Worm (Caenorhabditis elegans) whole organism, L1 larva: Measurements from ENCODE around the gene clec-175.

Experiments used
- C16A3.4 ChIP-seq: fragments of 150-350 bp; optimal IDR thresholded peaks from 2 replicates; lab custom pipeline; 2014; ENCODE audit warnings: missing biosample characterization, missing genetic modification characterization
- C34B4.2 ChIP-seq: sonication (generic microtip); optimal IDR thresholded peaks from 2 replicates; lab custom pipeline; 2017; ENCODE audit warnings: mild to moderate bottlenecking, missing genetic modification characterization, missing compliant biosample characterization
- aha-1 ChIP-seq: fragments of 150-350 bp; optimal IDR thresholded peaks from 2 replicates; lab custom pipeline; 2014; ENCODE audit warnings: missing biosample characterization, missing genetic modification characterization
- aly-2 ChIP-seq: fragments of 150-350 bp; optimal IDR thresholded peaks from 2 replicates; lab custom pipeline; 2014; ENCODE audit warnings: missing biosample characterization, missing genetic modification characterization
- blmp-1 ChIP-seq: fragments of 150-350 bp; optimal IDR thresholded peaks from 2 replicates; lab custom pipeline; 2014; ENCODE audit warnings: missing biosample characterization, missing genetic modification characterization
- ceh-82 ChIP-seq, 3 experiments: fragments of 150-350 bp in 1 of 3; sonication (generic microtip) in 2 of 3; optimal IDR thresholded peaks; 2 replicates each; lab custom pipeline; 2014 to 2017; ENCODE audit warnings: missing biosample characterization in 3 of 3, missing genetic modification characterization in 3 of 3
- ceh-88 ChIP-seq: fragments of 200-800 bp; sonication (Bioruptor generic); IDR thresholded peaks from 2 replicates; pipeline ENCODE4 v1.3.6; 2022; ENCODE audit warnings: missing genetic modification characterization, missing compliant biosample characterization
- ceh-90 ChIP-seq: sonication (generic microtip); optimal IDR thresholded peaks from 2 replicates; lab custom pipeline; 2016; ENCODE audit warnings: missing genetic modification characterization, missing compliant biosample characterization
- dpl-1 ChIP-seq, 3 experiments: fragments of 150-350 bp in 2 of 3; sonication (generic microtip) in 1 of 3; optimal IDR thresholded peaks; 2 replicates each; lab custom pipeline; 2014 to 2017; ENCODE audit warnings: missing biosample characterization in 3 of 3, missing genetic modification characterization in 3 of 3, missing genetic modification reagents in 3 of 3
- dsc-1 ChIP-seq: sonication (generic microtip); optimal IDR thresholded peaks from 2 replicates; lab custom pipeline; 2016; ENCODE audit warnings: mild to moderate bottlenecking, missing genetic modification characterization, missing compliant biosample characterization
- efl-1 ChIP-seq, 4 experiments: fragments of 150-350 bp; optimal IDR thresholded peaks in 3 of 4; peaks in 1 of 4; 1 replicate in 1 of 4; 2 replicates in 3 of 4; lab custom pipeline; 2014; ENCODE audit warnings: missing biosample characterization in 2 of 4, missing genetic modification characterization in 2 of 4, missing genetic modification reagents in 2 of 4
- elt-2 ChIP-seq: sonication (generic microtip); optimal IDR thresholded peaks from 2 replicates; lab custom pipeline; 2016; ENCODE audit warnings: missing genetic modification characterization, mild to moderate bottlenecking, inconsistent platforms, missing compliant biosample characterization, missing genetic modification reagents
- elt-3 ChIP-seq, 6 experiments: fragments of 150-350 bp in 1 of 6; sonication (generic microtip); optimal IDR thresholded peaks; 2 replicates each; lab custom pipeline; 2017 to 2018; ENCODE audit warnings: missing biosample characterization in 6 of 6, missing genetic modification characterization in 6 of 6, inconsistent platforms in 1 of 6
- fkh-10 ChIP-seq: sonication (generic microtip); optimal IDR thresholded peaks from 2 replicates; lab custom pipeline; 2017; ENCODE audit warnings: missing biosample characterization, missing genetic modification reagents, missing genetic modification characterization
- fkh-8 ChIP-seq: sonication (generic microtip); optimal IDR thresholded peaks from 2 replicates; lab custom pipeline; 2016; ENCODE audit warnings: mild to moderate bottlenecking, missing genetic modification characterization, missing compliant biosample characterization
- isw-1 ChIP-seq: fragments of 200-800 bp; sonication (Bioruptor generic); IDR thresholded peaks from 2 replicates; pipeline ENCODE4 v1.3.6; 2022; ENCODE audit warnings: missing genetic modification characterization, missing compliant biosample characterization
- lin-13 ChIP-seq: fragments of 150-350 bp; optimal IDR thresholded peaks from 2 replicates; lab custom pipeline; 2014; ENCODE audit warnings: missing biosample characterization, missing genetic modification reagents, missing genetic modification characterization
- lin-14 ChIP-seq: fragments of 200-800 bp; sonication (Bioruptor generic); optimal IDR thresholded peaks from 2 replicates; lab custom pipeline; 2018; ENCODE audit warnings: mild to moderate bottlenecking, missing genetic modification characterization, moderate library complexity, missing compliant biosample characterization
- lin-35 ChIP-seq, 2 experiments: fragments of 150-350 bp; optimal IDR thresholded peaks; 2 replicates each; lab custom pipeline; 2014; ENCODE audit warnings: missing biosample characterization in 2 of 2, missing genetic modification characterization in 2 of 2, missing genetic modification reagents in 2 of 2
- lsy-2 ChIP-seq, 2 experiments: fragments of 150-350 bp; optimal IDR thresholded peaks; 2 replicates each; lab custom pipeline; 2014; ENCODE audit warnings: missing biosample characterization in 2 of 2, missing genetic modification characterization in 2 of 2
- mab-9 ChIP-seq: fragments of 200-800 bp; sonication (Bioruptor generic); IDR thresholded peaks from 2 replicates; pipeline ENCODE4 v1.3.6; 2022; ENCODE audit warnings: missing genetic modification reagents, missing genetic modification characterization, missing compliant biosample characterization
- mdl-1 ChIP-seq, 2 experiments: fragments of 150-350 bp; optimal IDR thresholded peaks; 2 replicates each; lab custom pipeline; 2014 to 2017; ENCODE audit warnings: missing biosample characterization in 2 of 2, missing genetic modification characterization in 2 of 2, inconsistent platforms in 1 of 2
- mef-2 ChIP-seq: fragments of 150-350 bp; optimal IDR thresholded peaks from 2 replicates; lab custom pipeline; 2014; ENCODE audit warnings: missing biosample characterization, missing genetic modification characterization
- nhr-19 ChIP-seq: fragments of 200-800 bp; sonication (Bioruptor generic); conservative IDR thresholded peaks from 2 replicates; pipeline ENCODE4 v1.3.6; 2022; ENCODE audit warnings: missing genetic modification characterization, missing compliant biosample characterization
- nhr-20 ChIP-seq: sonication (generic microtip); optimal IDR thresholded peaks from 2 replicates; lab custom pipeline; 2016; ENCODE audit warnings: mild to moderate bottlenecking, missing genetic modification characterization, missing compliant biosample characterization
- nhr-47 ChIP-seq: sonication (generic microtip); optimal IDR thresholded peaks from 2 replicates; lab custom pipeline; 2016; ENCODE audit warnings: mild to moderate bottlenecking, missing genetic modification characterization, moderate library complexity, missing compliant biosample characterization
- nhr-71 ChIP-seq: sonication (generic microtip); optimal IDR thresholded peaks from 2 replicates; lab custom pipeline; 2016; ENCODE audit warnings: mild to moderate bottlenecking, missing genetic modification characterization, moderate library complexity, missing compliant biosample characterization
- nhr-84 ChIP-seq: sonication (generic microtip); optimal IDR thresholded peaks from 2 replicates; lab custom pipeline; 2017; ENCODE audit warnings: missing biosample characterization, missing genetic modification characterization
- nhr-85 ChIP-seq: sonication (generic microtip); peaks from one replicate; lab custom pipeline; 2016; ENCODE audit warnings: missing genetic modification characterization, inconsistent platforms, missing compliant biosample characterization
- rnt-1 ChIP-seq: sonication (generic microtip); optimal IDR thresholded peaks from 2 replicates; lab custom pipeline; 2016; ENCODE audit warnings: mild to moderate bottlenecking, missing genetic modification characterization, moderate library complexity, missing compliant biosample characterization
- snpc-4 ChIP-seq: fragments of 150-350 bp; optimal IDR thresholded peaks from 2 replicates; lab custom pipeline; 2014; ENCODE audit warnings: missing biosample characterization, missing genetic modification characterization
- snu-23 ChIP-seq: sonication (generic microtip); optimal IDR thresholded peaks from 2 replicates; lab custom pipeline; 2016; ENCODE audit warnings: missing genetic modification characterization, missing compliant biosample characterization
- sptf-1 ChIP-seq: fragments of 150-350 bp; optimal IDR thresholded peaks from 2 replicates; lab custom pipeline; 2014; ENCODE audit warnings: missing biosample characterization, missing genetic modification characterization
- swsn-7 ChIP-seq: sonication (generic microtip); optimal IDR thresholded peaks from 2 replicates; lab custom pipeline; 2016; ENCODE audit warnings: missing genetic modification characterization, missing compliant biosample characterization
- tbx-2 ChIP-seq: sonication (generic microtip); optimal IDR thresholded peaks from 2 replicates; lab custom pipeline; 2016; ENCODE audit warnings: missing genetic modification characterization, missing compliant biosample characterization
- unc-30 ChIP-seq: sonication (generic microtip); optimal IDR thresholded peaks from 2 replicates; lab custom pipeline; 2017; ENCODE audit warnings: missing biosample characterization, missing genetic modification characterization
- unc-86 ChIP-seq: sonication (generic microtip); optimal IDR thresholded peaks from 2 replicates; lab custom pipeline; 2016; ENCODE audit warnings: missing genetic modification characterization, missing compliant biosample characterization
- vab-15 ChIP-seq: sonication (generic microtip); optimal IDR thresholded peaks from 2 replicates; lab custom pipeline; 2017; ENCODE audit warnings: missing genotype, mild to moderate bottlenecking, missing genetic modification characterization, missing compliant biosample characterization
- zip-4 ChIP-seq: fragments of 200-800 bp; sonication (Bioruptor generic); optimal IDR thresholded peaks from 2 replicates; lab custom pipeline; 2018; ENCODE audit warnings: mild to moderate bottlenecking, missing genetic modification characterization, moderate library complexity, missing compliant biosample characterization
- ztf-11 ChIP-seq, 2 experiments: sonication (generic microtip); optimal IDR thresholded peaks; 2 replicates each; lab custom pipeline; 2016 to 2017; ENCODE audit warnings: missing genetic modification characterization in 2 of 2, missing biosample characterization in 1 of 2, missing compliant biosample characterization in 1 of 2

clec-175 gene

DNA sequence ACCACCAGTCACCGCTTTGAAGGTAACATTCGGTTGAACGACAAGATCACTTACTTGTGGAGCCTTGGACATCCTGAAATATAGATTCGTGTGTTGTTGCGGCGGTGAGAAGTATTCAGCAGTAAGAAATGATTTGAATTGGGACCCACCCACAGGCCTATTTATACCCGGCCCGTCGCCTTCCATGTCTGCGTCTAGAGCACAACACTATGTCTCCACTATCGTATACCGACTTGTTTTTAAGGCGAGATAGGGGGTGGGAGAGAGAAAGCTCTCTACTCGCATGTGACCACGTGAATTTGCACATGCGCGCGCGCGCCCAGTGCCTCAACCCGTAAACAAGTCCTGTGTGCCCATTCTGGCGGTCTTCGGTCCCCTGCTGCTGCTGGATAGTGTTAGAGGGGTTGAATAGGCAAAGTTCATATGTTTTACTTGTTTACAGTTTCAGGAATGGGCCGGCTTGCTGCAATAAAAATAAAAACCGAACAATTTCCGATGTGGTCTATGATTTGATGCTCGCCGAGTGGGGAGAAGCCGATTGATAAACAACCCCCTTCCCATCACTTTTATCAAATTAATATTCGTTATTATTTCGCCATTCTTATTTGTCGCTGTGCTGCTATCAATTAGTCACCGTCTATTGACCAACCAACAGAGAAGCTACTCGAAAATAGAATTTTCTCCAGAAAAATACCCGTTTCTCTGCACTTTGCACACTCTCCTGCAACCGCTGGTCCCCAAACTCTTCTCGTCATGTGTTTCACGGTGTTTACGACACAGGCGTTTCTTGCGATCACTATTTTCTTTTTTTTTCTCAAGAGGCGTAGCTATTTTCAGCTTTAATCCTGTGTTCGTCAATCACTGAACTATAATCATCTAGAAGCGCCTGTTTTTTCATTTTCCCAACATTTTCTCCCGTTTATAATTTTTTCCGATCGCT is 47.9 kb downstream of the clec-175 start (continued):
- TF ChIP-seq snpc-4 (tag; lab: Kevin White, UChicago) (peak; percentile 31), aly-2 (no peak), blmp-1 (tag; lab: Kevin White, UChicago) (no peak), C16A3.4 (tag; lab: Kevin White, UChicago) (peak; percentile 59), mef-2 (tag; lab: Kevin White, UChicago) (peak; percentile 3), nhr-84 (tag; lab: Kevin White, UChicago) (no peak), fkh-10 (GFP tag; lab: Kevin White, UChicago) (peak; percentile 85)

DNA sequence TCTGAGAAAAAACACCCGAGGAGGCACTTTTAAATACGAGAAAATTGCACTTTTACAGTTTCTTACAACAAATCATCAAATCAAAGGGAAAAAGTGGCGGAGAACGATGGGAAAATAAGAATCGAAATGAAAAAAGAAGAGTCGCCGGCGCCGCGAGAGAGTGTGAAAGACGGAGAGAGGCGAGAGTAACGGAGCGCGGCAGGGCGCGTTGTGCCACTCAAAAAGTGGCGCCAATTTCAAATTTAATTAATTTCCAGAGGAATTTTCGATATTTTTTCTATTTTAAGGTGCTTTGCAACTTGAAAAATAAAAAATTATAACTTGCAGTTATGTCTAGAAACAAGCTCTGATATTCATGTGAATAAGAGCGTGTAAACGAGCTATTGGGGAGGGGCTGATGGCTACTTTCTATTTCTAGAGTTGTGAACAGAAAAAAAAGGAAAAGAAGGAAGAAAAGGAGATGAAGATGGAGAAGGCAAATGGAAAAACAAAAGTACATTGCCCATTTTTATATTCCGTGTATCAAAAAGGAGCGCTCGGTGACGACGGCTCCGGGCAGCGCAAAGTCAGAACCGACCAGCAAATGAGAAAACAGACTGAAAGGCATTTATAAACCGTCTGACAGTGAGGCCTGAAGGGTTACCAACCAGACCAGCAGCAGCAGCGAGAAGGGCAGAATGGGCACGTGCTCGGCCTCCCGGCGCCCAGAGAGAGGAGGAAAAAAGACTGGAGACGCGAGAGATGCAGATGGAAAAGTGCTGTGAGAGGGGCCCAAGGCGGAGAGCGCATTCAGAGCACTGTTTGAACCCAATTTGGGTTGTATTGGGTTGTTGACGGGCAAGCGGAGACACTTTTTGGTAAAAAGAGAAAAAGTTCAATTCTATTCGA is 49.0 kb downstream of the clec-175 start:
- TF ChIP-seq sptf-1 (no peak), nhr-85 (tag; lab: Kevin White, UChicago) (peak; percentile 47), fkh-8 (tag; lab: Kevin White, UChicago) (peak; percentile 42), lsy-2 (tag; optimal IDR thresholded peaks at IDR 0.05; lab: Kevin White, UChicago) (peak; percentile 17 to 35), nhr-71 (tag; lab: Kevin White, UChicago) (peak; percentile 47), dsc-1 (tag; lab: Kevin White, UChicago) (peak; percentile 25), C34B4.2 (tag; lab: Kevin White, UChicago) (no peak), blmp-1 (tag; lab: Kevin White, UChicago) (peak; percentile 6), unc-86 (tag; lab: Kevin White, UChicago) (peak; percentile 21), nhr-47 (tag; lab: Kevin White, UChicago) (peak; percentile 11), lin-35 (GFP tag; optimal IDR thresholded peaks at IDR 0.05; lab: Kevin White, UChicago) (peak; percentile 59 to 81), lin-13 (peak; percentile 3), mab-9 (GFP tag; lab: Robert Waterston, UW) (0 out of 2 replicates have a peak, but pooled peaks have one; percentile 33), nhr-20 (tag; lab: Kevin White, UChicago) (peak; percentile 9), ztf-11 (tag; optimal IDR thresholded peaks at IDR 0.05; lab: Kevin White, UChicago) (peak in 1 of 2 experiments; percentile 38), mdl-1 (tag; optimal IDR thresholded peaks at IDR 0.05; lab: Kevin White, UChicago) (peak in 1 of 2 experiments; percentile 86), aha-1 (no peak), snu-23 (peak; percentile 37), ceh-88 (GFP tag; lab: Robert Waterston, UW) (peak; percentile 43; the same call in 1 of the 2 replicates), tbx-2 (tag; lab: Kevin White, UChicago) (peak; percentile 11), mef-2 (tag; lab: Kevin White, UChicago) (peak; percentile 21), vab-15 (tag; lab: Kevin White, UChicago) (peak; percentile 41), dpl-1 (GFP tag; optimal IDR thresholded peaks at IDR 0.05; lab: Kevin White, UChicago) (peak; percentile 57 to 75 (median 65)), efl-1 (optimal IDR thresholded peaks at IDR 0.05; lab: Kevin White, UChicago) (peak; percentile 57 to 77), efl-1 (GFP tag; optimal IDR thresholded peaks at IDR 0.05 in 1 of 2; lab: Kevin White, UChicago) (peak; percentile 78 to 97), unc-30 (tag; lab: Kevin White, UChicago) (no peak), swsn-7 (tag; lab: Kevin White, UChicago) (peak; percentile 19), ceh-90 (no peak), ceh-82 (tag; optimal IDR thresholded peaks at IDR 0.05; lab: Kevin White, UChicago) (peak in 2 of 3 experiments; percentile 14 to 23), rnt-1 (tag; lab: Kevin White, UChicago) (peak; percentile 50), snpc-4 (tag; lab: Kevin White, UChicago) (no peak), zip-4 (GFP tag; lab: Kevin White, UChicago) (peak; percentile 21), elt-3 (tag; optimal IDR thresholded peaks at IDR 0.05; lab: Kevin White, UChicago) (peak in 1 of 6 experiments; percentile 33), lin-14 (peak; percentile 55), nhr-19 (GFP tag; lab: Robert Waterston, UW) (peak; percentile 34), C16A3.4 (tag; lab: Kevin White, UChicago) (peak; percentile 54), elt-2 (tag; lab: Kevin White, UChicago) (no peak), isw-1 (GFP tag; lab: Robert Waterston, UW) (no peak)
- TF ChIP-seq, all 84 proteins: peak for 29
